Worm (Caenorhabditis elegans) whole organism, L3 larva: ENCODE measurements around the gene gst-9.

Source experiments
- ZK546.5 ChIP-seq: sonication (generic microtip); optimal IDR thresholded peaks from 2 replicates; lab custom pipeline; 2017; ENCODE audit warnings: missing biosample characterization, missing genetic modification characterization
- fos-1 ChIP-seq: fragments of 150-350 bp; optimal IDR thresholded peaks from 2 replicates; lab custom pipeline; 2014; ENCODE audit warnings: missing biosample characterization, missing genetic modification characterization
- jun-1 ChIP-seq: fragments of 150-350 bp; optimal IDR thresholded peaks from 2 replicates; lab custom pipeline; 2014; ENCODE audit warnings: missing biosample characterization, missing genetic modification reagents, missing genetic modification characterization
- nhr-11 ChIP-seq: fragments of 150-350 bp; optimal IDR thresholded peaks from 2 replicates; lab custom pipeline; 2014; ENCODE audit warnings: missing biosample characterization, missing genetic modification characterization
- nhr-237 ChIP-seq: fragments of 150-350 bp; optimal IDR thresholded peaks from 2 replicates; lab custom pipeline; 2014; ENCODE audit warnings: missing biosample characterization, missing genetic modification characterization
- nhr-76 ChIP-seq: fragments of 150-350 bp; sonication (generic microtip); optimal IDR thresholded peaks from 5 replicates; lab custom pipeline; 2014; ENCODE audit warnings: missing biosample characterization, missing genetic modification characterization
- snpc-4 ChIP-seq: fragments of 150-350 bp; optimal IDR thresholded peaks from 2 replicates; lab custom pipeline; 2014; ENCODE audit warnings: missing biosample characterization, missing genetic modification characterization
- unc-39 ChIP-seq: sonication (generic microtip); optimal IDR thresholded peaks from 4 replicates; lab custom pipeline; 2017; ENCODE audit warnings: missing biosample characterization, missing genetic modification characterization
- zag-1 ChIP-seq: fragments of 150-350 bp; optimal IDR thresholded peaks from 2 replicates; lab custom pipeline; 2014; ENCODE audit warnings: missing biosample characterization, missing genetic modification characterization

DNA sequence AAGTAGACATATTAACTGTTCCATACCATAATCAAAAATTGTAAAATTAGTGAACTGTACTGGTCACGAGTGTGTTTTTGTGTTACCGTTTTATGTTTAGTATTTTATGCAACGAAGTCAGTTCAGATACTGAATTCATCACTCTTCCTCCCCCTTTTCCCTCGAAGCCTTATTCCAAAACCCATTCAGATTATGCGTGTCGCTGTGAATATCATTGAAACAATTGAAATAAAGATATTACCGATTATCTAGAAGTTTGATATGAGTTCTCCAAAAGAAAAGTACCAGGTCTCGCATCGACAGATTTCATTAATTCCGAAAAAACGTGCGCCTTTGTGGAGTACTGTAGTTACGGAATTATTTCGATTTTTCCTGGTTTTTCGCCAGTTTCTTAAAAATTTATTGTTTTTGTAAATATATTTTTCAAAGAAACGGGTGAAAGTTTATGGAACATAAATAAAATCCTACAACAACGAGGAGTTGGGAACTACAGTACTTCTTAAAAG lies 32.4 kb upstream of the gst-9 start:
- no peak for TF ChIP-seq fos-1
- no peak for TF ChIP-seq nhr-237 (tag; lab: Kevin White, UChicago)
- no peak for TF ChIP-seq zag-1 (tag; lab: Kevin White, UChicago)
- no peak for TF ChIP-seq nhr-76
- no peak for TF ChIP-seq snpc-4 (tag; lab: Kevin White, UChicago)
- TF ChIP-seq ZK546.5: no peak
- TF ChIP-seq jun-1 (tag; lab: Kevin White, UChicago): no peak
- no peak for TF ChIP-seq unc-39 (tag; lab: Kevin White, UChicago)
- no peak for TF ChIP-seq nhr-11
